Worm (Caenorhabditis elegans): ENCODE measurements around the gene K09F6.15.

K09F6.15 gene

DNA sequence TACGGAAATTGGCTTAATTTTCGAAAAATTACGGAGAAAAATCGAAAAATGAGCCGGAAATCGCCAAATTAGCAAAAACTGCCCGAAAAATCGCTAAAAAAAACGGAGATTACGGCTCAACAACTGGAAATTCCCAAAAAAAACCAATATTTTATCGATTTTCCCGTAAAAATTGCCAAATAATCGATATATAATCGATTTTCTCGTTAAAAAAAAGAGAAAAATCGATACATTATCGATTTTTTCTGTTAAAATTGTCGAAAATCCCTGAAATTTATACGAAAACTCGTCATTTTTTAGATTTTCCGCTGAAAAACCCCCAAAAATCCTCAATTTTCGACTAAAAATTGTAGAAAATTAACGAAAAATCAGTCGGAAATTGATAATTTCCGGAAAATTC is 41.0 kb downstream of the K09F6.15 start:
- no peak for TF ChIP-seq lin-26 (GFP tag; IDR thresholded peaks at IDR 0.05)
- no peak for TF ChIP-seq D2030.7 (GFP tag; IDR thresholded peaks at IDR 0.05)
- TF ChIP-seq attf-5 (GFP tag; optimal IDR thresholded peaks at IDR 0.05), result no peak
- TF ChIP-seq dpff-1 (tag; optimal IDR thresholded peaks at IDR 0.05), result no peak
- TF ChIP-seq bed-1 (GFP tag; IDR thresholded peaks at IDR 0.05), result no peak
- no peak for TF ChIP-seq unc-130 (GFP tag; optimal IDR thresholded peaks at IDR 0.05)
- TF ChIP-seq Y53F4B.3 (GFP tag; IDR thresholded peaks at IDR 0.05), result no peak
- no peak for TF ChIP-seq B0336.3 (GFP tag; IDR thresholded peaks at IDR 0.05)
- TF ChIP-seq somi-1 (GFP tag; optimal IDR thresholded peaks at IDR 0.05), result no peak
- TF ChIP-seq dox-1 (GFP tag; IDR thresholded peaks at IDR 0.05), result no peak

ce11 chrII:2233240-2233639 is 44.1 kb downstream of the K09F6.15 start, which contains the start of gene cct-3:
cct-3 (plus strand) TSS chrII:2233540.
- no peak for TF ChIP-seq nhr-90 (tag; optimal IDR thresholded peaks at IDR 0.05)
- no peak for TF ChIP-seq hrde-1 (tag; optimal IDR thresholded peaks at IDR 0.05; ENCODE audit: borderline replicate concordance)
- TF ChIP-seq ztf-6 (GFP tag; IDR thresholded peaks at IDR 0.05), result no peak
- TF ChIP-seq nfya-1 (tag; optimal IDR thresholded peaks at IDR 0.05; ENCODE audit: borderline replicate concordance, insufficient read depth), result no peak
- TF ChIP-seq ceh-91 (GFP tag; IDR thresholded peaks at IDR 0.05), result no peak
- no peak for TF ChIP-seq pha-4 (tag; optimal IDR thresholded peaks at IDR 0.05)
- TF ChIP-seq Y67H2A.10 (GFP tag; conservative IDR thresholded peaks at IDR 0.05), result no peak
- no peak for TF ChIP-seq dpl-1 (GFP tag; optimal IDR thresholded peaks at IDR 0.05)
- TF ChIP-seq madf-10 (tag; optimal IDR thresholded peaks at IDR 0.05), result no peak
- TF ChIP-seq snpc-3.4 (tag; optimal IDR thresholded peaks at IDR 0.05), result no peak
- no peak for TF ChIP-seq ztf-25 (GFP tag; IDR thresholded peaks at IDR 0.05)
- TF ChIP-seq F23B12.7 (tag; optimal IDR thresholded peaks at IDR 0.05; ENCODE audit: insufficient read depth), result no peak
- no peak for TF ChIP-seq B0035.1 (tag; optimal IDR thresholded peaks at IDR 0.05)
- no peak for TF ChIP-seq attf-6 (GFP tag; IDR thresholded peaks at IDR 0.05)
- no peak for TF ChIP-seq bed-2 (GFP tag; IDR thresholded peaks at IDR 0.05)
- no peak for TF ChIP-seq nhr-179 (tag; optimal IDR thresholded peaks at IDR 0.05)
- no peak for TF ChIP-seq unc-62 (GFP tag; optimal IDR thresholded peaks at IDR 0.05)

- peak; percentile 68 for TF ChIP-seq madf-6 (GFP tag; IDR thresholded peaks at IDR 0.05)
- peak; percentile 89 for TF ChIP-seq F33H1.4 (GFP tag; IDR thresholded peaks at IDR 0.05)
- TF ChIP-seq lsl-1 (GFP tag; optimal IDR thresholded peaks at IDR 0.05), result peak; percentile 73
- 0 out of 2 replicates have a peak, but pooled peaks have one; percentile 29 for TF ChIP-seq mcd-1 (GFP tag; IDR thresholded peaks at IDR 0.05)
- TF ChIP-seq efl-1 (GFP tag; optimal IDR thresholded peaks at IDR 0.05), result peak; percentile 17
- peak; percentile 30; the same call in 1 of the 2 replicates for TF ChIP-seq madf-8 (GFP tag; conservative IDR thresholded peaks at IDR 0.05)
- TF ChIP-seq D2030.7 (GFP tag; IDR thresholded peaks at IDR 0.05), result peak; percentile 52; the same call in 1 of the 2 replicates
- TF ChIP-seq hmg-1.2 (GFP tag; IDR thresholded peaks at IDR 0.05), result peak; percentile 25; the same call in 1 of the 2 replicates
- TF ChIP-seq hsf-1 (GFP tag; IDR thresholded peaks at IDR 0.05), result peak; percentile 80
Observed at ce11 chrII:2232429-2232828, 44.9 kb downstream of the K09F6.15 start, which contains the start of gene F54A3.6. F54A3.6 (minus strand) TSS chrII:2232470.

DNA sequence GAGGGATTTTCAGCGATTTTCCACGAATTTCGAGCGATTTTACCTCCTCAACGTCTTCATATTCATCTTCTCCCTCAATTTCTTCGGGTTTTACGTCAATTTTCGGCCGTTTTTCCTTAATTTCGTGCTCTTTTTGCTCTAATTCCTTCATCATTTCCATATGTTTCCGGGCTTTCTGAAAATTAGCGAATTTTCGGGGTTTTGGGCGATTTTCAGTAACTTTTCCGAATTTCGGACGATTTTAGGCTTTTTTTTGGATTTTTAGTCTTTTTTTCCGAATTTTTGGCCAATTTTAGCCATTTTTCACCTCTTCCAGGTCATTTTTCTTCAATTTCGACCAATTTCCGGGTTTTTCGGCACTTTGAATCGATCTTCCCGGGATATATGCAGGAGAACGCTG is 47.0 kb downstream of the K09F6.15 start:
- TF ChIP-seq zim-3 (tag; optimal IDR thresholded peaks at IDR 0.05) (no peak), aptf-3 (GFP tag; IDR thresholded peaks at IDR 0.05) (no peak), hmg-20 (GFP tag; IDR thresholded peaks at IDR 0.05) (no peak), F57C9.4 (tag; optimal IDR thresholded peaks at IDR 0.05) (no peak), ekl-4 (GFP tag; IDR thresholded peaks at IDR 0.05) (no peak), zfh-2 (GFP tag; conservative IDR thresholded peaks at IDR 0.05) (no peak), tbx-9 (tag; optimal IDR thresholded peaks at IDR 0.05; ENCODE audit: borderline replicate concordance) (no peak), rec-8 (tag; optimal IDR thresholded peaks at IDR 0.05) (no peak), nhr-179 (tag; optimal IDR thresholded peaks at IDR 0.05) (no peak), mes-4 (tag; optimal IDR thresholded peaks at IDR 0.05) (no peak), mxl-1 (tag; optimal IDR thresholded peaks at IDR 0.05) (no peak), T07F8.4 (tag; optimal IDR thresholded peaks at IDR 0.05) (no peak)

Measured in whole organism, young adult.